Worm (Caenorhabditis elegans) whole organism, midembryonic: ENCODE data around the gene cutl-26.

Experiments
- T22C8.4 ChIP-seq: fragments of 200-800 bp; sonication (Bioruptor generic); IDR thresholded peaks from 2 replicates; pipeline ENCODE4 v1.3.6; 2022; ENCODE audit warnings: missing genetic modification characterization, missing compliant biosample characterization
- cog-1 ChIP-seq: sonication (generic microtip); optimal IDR thresholded peaks from 2 replicates; lab custom pipeline; 2016; ENCODE audit warnings: missing genetic modification characterization, missing compliant biosample characterization
- flt-1 ChIP-seq: fragments of 200-800 bp; sonication (Bioruptor generic); IDR thresholded peaks from 2 replicates; pipeline ENCODE4 v1.3.6; 2022; ENCODE audit warnings: missing genetic modification characterization, missing compliant biosample characterization
- klf-2 ChIP-seq: fragments of 200-800 bp; sonication (Bioruptor generic); conservative IDR thresholded peaks from 2 replicates; pipeline ENCODE4 v1.3.6; 2022; ENCODE audit warnings: missing genetic modification reagents, missing genetic modification characterization, missing compliant biosample characterization
- med-1 ChIP-seq: sonication (generic microtip); optimal IDR thresholded peaks from 2 replicates; lab custom pipeline; 2017; ENCODE audit warnings: missing genetic modification characterization, mild to moderate bottlenecking, missing compliant biosample characterization, antibody characterized with exemption, missing genetic modification reagents; ENCODE audit not compliant: insufficient read depth
- ref-1 ChIP-seq: fragments of 200-800 bp; sonication (Bioruptor generic); conservative IDR thresholded peaks from 2 replicates; pipeline ENCODE4 v1.3.6; 2022; ENCODE audit warnings: missing genetic modification reagents, missing genetic modification characterization, missing compliant biosample characterization
- tab-1 ChIP-seq: fragments of 200-800 bp; sonication (Bioruptor generic); IDR thresholded peaks from 2 replicates; pipeline ENCODE4 v1.3.6; 2022; ENCODE audit warnings: missing genetic modification characterization, missing compliant biosample characterization

ce11 chrIV:728095-728494 is 20.6 kb upstream of the cutl-26 start, which contains the start of gene Y55F3C.9:
- TF ChIP-seq flt-1 (GFP tag; lab: Robert Waterston, UW) (no peak), tab-1 (GFP tag; lab: Robert Waterston, UW) (no peak), ref-1 (GFP tag; lab: Robert Waterston, UW) (no peak), med-1 (GFP tag; lab: Kevin White, UChicago) (no peak), klf-2 (no peak), T22C8.4 (GFP tag; lab: Robert Waterston, UW) (no peak), cog-1 (tag; lab: Kevin White, UChicago) (no peak)
